Worm (Caenorhabditis elegans): ENCODE measurements around the gene F31F6.2.

ce11 chrX:14845637-14846036 lies 26.0 kb downstream of the F31F6.2 start, which contains the start of gene egrh-1:
- TF ChIP-seq unc-62 (GFP tag; optimal IDR thresholded peaks at IDR 0.05) (no peak), pha-4 (tag; optimal IDR thresholded peaks at IDR 0.05) (no peak)
